Fruit fly (Drosophila melanogaster) whole organism, prepupa: ENCODE measurements around the gene CG14797.

Experiments used
- Blimp-1 ChIP-seq: fragments of 200-800 bp; sonication (Bioruptor generic); optimal IDR thresholded peaks from 3 replicates; lab custom pipeline; 2017; ENCODE audit warnings: missing biosample characterization, missing genetic modification characterization, mild to moderate bottlenecking, moderate library complexity, missing genetic modification reagents
- CG10631 ChIP-seq: fragments of 200-800 bp; sonication (Bioruptor generic); optimal IDR thresholded peaks from 2 replicates; lab custom pipeline; 2016; ENCODE audit warnings: missing biosample characterization, missing genetic modification characterization
- CG10669 ChIP-seq: fragments of 200-800 bp; sonication (Bioruptor generic); optimal IDR thresholded peaks from 3 replicates; lab custom pipeline; 2018; ENCODE audit warnings: missing biosample characterization, mild to moderate bottlenecking, missing genetic modification characterization, moderate library complexity
- CG11294 ChIP-seq: fragments of 200-800 bp; sonication (Bioruptor generic); IDR thresholded peaks from 2 replicates; pipeline ENCODE4 v1.3.6; 2022; ENCODE audit warnings: missing biosample characterization, missing genetic modification characterization
- CG1621 ChIP-seq: fragments of 200-800 bp; sonication (Bioruptor generic); optimal IDR thresholded peaks from 3 replicates; lab custom pipeline; 2018; ENCODE audit warnings: missing biosample characterization, mild to moderate bottlenecking, missing genetic modification characterization
- CG16779 ChIP-seq: fragments of 200-800 bp; sonication (Bioruptor generic); optimal IDR thresholded peaks from 3 replicates; lab custom pipeline; 2017; ENCODE audit warnings: missing biosample characterization, mild to moderate bottlenecking, missing genetic modification characterization
- CG3032 ChIP-seq: fragments of 200-800 bp; optimal IDR thresholded peaks from 2 replicates; lab custom pipeline; 2019; ENCODE audit warnings: missing biosample characterization, mild to moderate bottlenecking, missing genetic modification characterization, moderate library complexity
- CG31627 ChIP-seq: fragments of 200-800 bp; sonication (Bioruptor generic); optimal IDR thresholded peaks from 3 replicates; lab custom pipeline; 2016; ENCODE audit warnings: missing biosample characterization, missing genetic modification characterization
- CG32006 ChIP-seq: fragments of 200-800 bp; sonication (Bioruptor generic); optimal IDR thresholded peaks from 3 replicates; lab custom pipeline; 2017; ENCODE audit warnings: missing biosample characterization, mild to moderate bottlenecking, missing genetic modification characterization
- CG34406 ChIP-seq: fragments of 200-800 bp; sonication (Bioruptor generic); optimal IDR thresholded peaks from 3 replicates; lab custom pipeline; 2016; ENCODE audit warnings: missing biosample characterization, missing genetic modification characterization
- CG3919 ChIP-seq: fragments of 200-800 bp; sonication (Bioruptor generic); optimal IDR thresholded peaks from 3 replicates; lab custom pipeline; 2016; ENCODE audit warnings: missing biosample characterization, missing genetic modification characterization
- CG4318 ChIP-seq: fragments of 200-800 bp; sonication (Bioruptor generic); optimal IDR thresholded peaks from 3 replicates; lab custom pipeline; 2017; ENCODE audit warnings: missing biosample characterization, mild to moderate bottlenecking, missing genetic modification characterization
- CG6163 ChIP-seq: fragments of 200-800 bp; sonication (Bioruptor generic); IDR thresholded peaks from 3 replicates; pipeline ENCODE4 v1.3.6; 2022; ENCODE audit warnings: missing biosample characterization, missing genetic modification characterization
- CG6276 ChIP-seq: fragments of 200-800 bp; sonication (Bioruptor generic); optimal IDR thresholded peaks from 2 replicates; lab custom pipeline; 2017; ENCODE audit warnings: missing biosample characterization, mild to moderate bottlenecking, missing genetic modification characterization
- CG6792 ChIP-seq: fragments of 200-800 bp; sonication (Bioruptor generic); optimal IDR thresholded peaks from 3 replicates; lab custom pipeline; 2016; ENCODE audit warnings: missing biosample characterization, missing genetic modification characterization
- CG6808 ChIP-seq: fragments of 200-800 bp; sonication (Bioruptor generic); optimal IDR thresholded peaks from 3 replicates; lab custom pipeline; 2017; ENCODE audit warnings: missing biosample characterization, missing genetic modification characterization, mild to moderate bottlenecking, moderate library complexity, missing genetic modification reagents
- CG6854 ChIP-seq: fragments of 200-800 bp; sonication (Bioruptor generic); optimal IDR thresholded peaks from 2 replicates; lab custom pipeline; 2017; ENCODE audit warnings: missing biosample characterization, mild to moderate bottlenecking, missing genetic modification characterization
- CG8119 ChIP-seq: fragments of 200-800 bp; sonication (Bioruptor generic); IDR thresholded peaks from 3 replicates; pipeline ENCODE4 v1.3.6; 2022; ENCODE audit warnings: missing biosample characterization, missing genetic modification characterization
- CG8319 ChIP-seq: fragments of 200-800 bp; sonication (Bioruptor generic); optimal IDR thresholded peaks from 3 replicates; lab custom pipeline; 2016; ENCODE audit warnings: missing biosample characterization, missing genetic modification characterization
- CG9139 ChIP-seq: fragments of 200-800 bp; sonication (Bioruptor generic); optimal IDR thresholded peaks from 3 replicates; lab custom pipeline; 2017; ENCODE audit warnings: missing biosample characterization, mild to moderate bottlenecking, missing genetic modification characterization
- Eip75B ChIP-seq: fragments of 200-800 bp; sonication (Bioruptor generic); optimal IDR thresholded peaks from 3 replicates; lab custom pipeline; 2016; ENCODE audit warnings: missing biosample characterization, missing genetic modification characterization
- Eip93F ChIP-seq: fragments of 200-800 bp; sonication (Bioruptor generic); optimal IDR thresholded peaks from 2 replicates; lab custom pipeline; 2016; ENCODE audit warnings: missing biosample characterization, mild to moderate bottlenecking, missing genetic modification characterization
- Ets96B ChIP-seq: fragments of 200-800 bp; optimal IDR thresholded peaks from 2 replicates; lab custom pipeline; 2019; ENCODE audit warnings: missing biosample characterization, mild to moderate bottlenecking, missing genetic modification characterization, moderate library complexity
- Gug ChIP-seq: fragments of 200-800 bp; sonication (Bioruptor generic); IDR thresholded peaks from 2 replicates; pipeline ENCODE4 v1.3.6; 2022; ENCODE audit warnings: missing biosample characterization, missing genetic modification characterization
- Hr39 ChIP-seq: fragments of 200-800 bp; sonication (Bioruptor generic); optimal IDR thresholded peaks from 2 replicates; lab custom pipeline; 2016; ENCODE audit warnings: missing biosample characterization, missing genetic modification characterization
- Hr4 ChIP-seq: fragments of 200-800 bp; sonication (Bioruptor generic); optimal IDR thresholded peaks from 3 replicates; lab custom pipeline; 2016; ENCODE audit warnings: missing biosample characterization, missing genetic modification characterization
- Lpt ChIP-seq: fragments of 200-800 bp; sonication (Bioruptor generic); optimal IDR thresholded peaks from 3 replicates; lab custom pipeline; 2016; ENCODE audit warnings: missing biosample characterization, missing genetic modification characterization
- OdsH ChIP-seq: fragments of 200-800 bp; sonication (Bioruptor generic); optimal IDR thresholded peaks from 3 replicates; lab custom pipeline; 2016; ENCODE audit warnings: missing biosample characterization, missing genetic modification characterization
- Sox102F ChIP-seq: fragments of 200-800 bp; sonication (Bioruptor generic); optimal IDR thresholded peaks from 2 replicates; lab custom pipeline; 2016; ENCODE audit warnings: missing biosample characterization, mild to moderate bottlenecking, missing genetic modification characterization
- achi ChIP-seq: fragments of 200-800 bp; sonication (Bioruptor generic); optimal IDR thresholded peaks from 3 replicates; lab custom pipeline; 2016; ENCODE audit warnings: missing biosample characterization, missing genetic modification characterization
- acj6 ChIP-seq: fragments of 200-800 bp; sonication (Bioruptor generic); optimal IDR thresholded peaks from 3 replicates; lab custom pipeline; 2016; ENCODE audit warnings: missing biosample characterization, missing genetic modification characterization
- dac ChIP-seq: fragments of 200-800 bp; sonication (Bioruptor generic); optimal IDR thresholded peaks from 2 replicates; lab custom pipeline; 2017; ENCODE audit warnings: missing biosample characterization, mild to moderate bottlenecking, missing genetic modification characterization
- dsx ChIP-seq: fragments of 200-800 bp; optimal IDR thresholded peaks from 3 replicates; lab custom pipeline; 2019; ENCODE audit warnings: missing biosample characterization, mild to moderate bottlenecking, missing genetic modification characterization, moderate library complexity; ENCODE audit not compliant: poor library complexity, severe bottlenecking
- eg ChIP-seq: fragments of 200-800 bp; sonication (Bioruptor generic); IDR thresholded peaks from 3 replicates; pipeline ENCODE4 v1.3.6; 2022; ENCODE audit warnings: missing biosample characterization, missing genetic modification characterization
- fd85E ChIP-seq: fragments of 200-800 bp; sonication (Bioruptor generic); optimal IDR thresholded peaks from 3 replicates; lab custom pipeline; 2016; ENCODE audit warnings: missing biosample characterization, missing genetic modification characterization
- fkh ChIP-seq: fragments of 200-800 bp; sonication (Bioruptor generic); optimal IDR thresholded peaks from 3 replicates; lab custom pipeline; 2017; ENCODE audit warnings: missing biosample characterization, mild to moderate bottlenecking, missing genetic modification characterization, moderate library complexity
- salr ChIP-seq, 2 experiments: fragments of 200-800 bp; sonication (Bioruptor generic); optimal IDR thresholded peaks; 3 replicates each; lab custom pipeline; 2016 to 2018; ENCODE audit warnings: missing biosample characterization in 2 of 2, missing genetic modification characterization in 2 of 2, mild to moderate bottlenecking in 1 of 2
- ss ChIP-seq, 2 experiments: fragments of 200-800 bp; sonication (Bioruptor generic); optimal IDR thresholded peaks; 2 replicates in 1 of 2; 3 replicates in 1 of 2; lab custom pipeline; 2017 to 2018; ENCODE audit warnings: mild to moderate bottlenecking in 2 of 2, missing biosample characterization in 2 of 2, missing genetic modification characterization in 2 of 2, moderate library complexity in 1 of 2
- vri ChIP-seq: fragments of 200-800 bp; sonication (Bioruptor generic); optimal IDR thresholded peaks from 3 replicates; lab custom pipeline; 2016; ENCODE audit warnings: missing biosample characterization, mild to moderate bottlenecking, missing genetic modification characterization

The CG14797 gene

DNA sequence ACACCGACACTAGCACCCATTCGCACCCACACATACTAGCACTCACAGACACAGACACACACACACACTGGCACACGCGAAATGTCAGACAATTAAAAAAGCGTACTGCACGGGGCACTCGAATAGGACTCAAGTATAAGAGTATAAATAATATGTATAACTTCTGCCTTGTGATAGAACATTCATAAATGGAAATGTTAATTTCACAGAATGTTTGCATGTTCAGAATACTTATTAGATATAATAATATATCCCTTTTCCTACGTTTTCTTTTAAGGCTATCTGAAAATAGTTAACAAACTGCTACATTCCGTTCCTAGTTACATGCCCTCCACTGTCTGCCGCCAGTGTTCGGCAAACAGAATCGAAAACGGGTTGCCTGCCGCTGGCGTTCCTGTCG lies 24.6 kb downstream of the CG14797 start (continued):
- TF ChIP-seq dac (GFP tag; lab: Kevin White, UChicago) (no peak), eg (GFP tag; lab: Robert Waterston, UW) (no peak), CG32006 (GFP tag; lab: Kevin White, UChicago) (no peak), Hr39 (GFP tag; lab: Kevin White, UChicago) (no peak), CG10631 (GFP tag; lab: Kevin White, UChicago) (no peak), ss (GFP tag; optimal IDR thresholded peaks at IDR 0.05; lab: Kevin White, UChicago) (no peak), Sox102F (no peak), CG6792 (GFP tag; lab: Kevin White, UChicago) (no peak), CG8119 (GFP tag; lab: Robert Waterston, UW) (no peak), Eip75B (GFP tag; lab: Kevin White, UChicago) (peak; percentile 27), Ets96B (tag; lab: Kevin White, UChicago) (peak; percentile 50), Blimp-1 (GFP tag; lab: Kevin White, UChicago) (no peak), Gug (GFP tag; lab: Robert Waterston, UW) (no peak), Hr4 (no peak), Eip93F (GFP tag; lab: Kevin White, UChicago) (no peak), CG3919 (GFP tag; lab: Kevin White, UChicago) (no peak), achi (GFP tag; lab: Kevin White, UChicago) (no peak), CG6808 (GFP tag; lab: Kevin White, UChicago) (peak; percentile 50), CG16779 (tag; lab: Kevin White, UChicago) (no peak), CG3032 (tag; lab: Kevin White, UChicago) (no peak), CG4318 (GFP tag; lab: Kevin White, UChicago) (no peak), CG31627 (GFP tag; lab: Kevin White, UChicago) (no peak), CG1621 (no peak), acj6 (no peak), CG9139 (GFP tag; lab: Kevin White, UChicago) (no peak), CG34406 (GFP tag; lab: Kevin White, UChicago) (no peak)

- TF ChIP-seq CG8319 (no peak), dsx (GFP tag; lab: Kevin White, UChicago) (no peak), CG6163 (GFP tag; lab: Robert Waterston, UW) (no peak), Hr4 (no peak), CG6854 (GFP tag; lab: Kevin White, UChicago) (no peak), CG3032 (tag; lab: Kevin White, UChicago) (no peak), salr (GFP tag; optimal IDR thresholded peaks at IDR 0.05; lab: Kevin White, UChicago) (no peak), CG10669 (GFP tag; lab: Kevin White, UChicago) (no peak), CG6276 (no peak), Lpt (no peak), Blimp-1 (GFP tag; lab: Kevin White, UChicago) (no peak)
Measured at dm6 chrX:1710082-1710481, 28.7 kb downstream of the CG14797 start, which contains the start of gene CG3795. CG3795 (minus strand) TSS chrX:1710182.

dm6 chrX:1714874-1715273 lies 33.5 kb downstream of the CG14797 start:
- TF ChIP-seq CG6792 (GFP tag; lab: Kevin White, UChicago), result no peak
- no peak for TF ChIP-seq OdsH (GFP tag; lab: Kevin White, UChicago)
- no peak for TF ChIP-seq fkh (GFP tag; lab: Kevin White, UChicago)
- TF ChIP-seq vri (GFP tag; lab: Kevin White, UChicago), result no peak
- no peak for TF ChIP-seq fd85E (GFP tag; lab: Kevin White, UChicago)
- TF ChIP-seq CG11294 (GFP tag; lab: Robert Waterston, UW), result no peak
- TF ChIP-seq Ets96B (tag; lab: Kevin White, UChicago), result no peak
- TF ChIP-seq acj6, result no peak
